Worm (Caenorhabditis elegans) whole organism, young adult: Measurements from ENCODE around the gene sra-39.

ENCODE experiments used
- attf-6 ChIP-seq: fragments of 200-800 bp; sonication (Bioruptor generic); IDR thresholded peaks from 2 replicates; pipeline ENCODE4 v1.3.6; 2022; ENCODE audit warnings: missing genetic modification reagents, missing genetic modification characterization, missing compliant biosample characterization
- ceh-91 ChIP-seq: fragments of 200-800 bp; sonication (Bioruptor generic); IDR thresholded peaks from 2 replicates; pipeline ENCODE4 v1.3.6; 2022; ENCODE audit warnings: missing genetic modification reagents, missing genetic modification characterization, missing compliant biosample characterization
- ekl-4 ChIP-seq: fragments of 200-800 bp; sonication (Bioruptor generic); IDR thresholded peaks from 2 replicates; pipeline ENCODE4 v1.3.6; 2022; ENCODE audit warnings: missing genetic modification reagents, missing genetic modification characterization, missing compliant biosample characterization
- ets-4 ChIP-seq: fragments of 200-800 bp; sonication (Bioruptor generic); optimal IDR thresholded peaks from 2 replicates; lab custom pipeline; 2018; ENCODE audit warnings: mild to moderate bottlenecking, missing genetic modification characterization, missing compliant biosample characterization
- nfya-2 ChIP-seq: fragments of 200-800 bp; sonication (Bioruptor generic); IDR thresholded peaks from 2 replicates; pipeline ENCODE4 v1.3.6; 2022; ENCODE audit warnings: missing genetic modification reagents, missing genetic modification characterization, missing compliant biosample characterization
- ztf-22 ChIP-seq: fragments of 200-800 bp; sonication (Bioruptor generic); optimal IDR thresholded peaks from 2 replicates; lab custom pipeline; 2018; ENCODE audit warnings: mild to moderate bottlenecking, missing genetic modification characterization, moderate library complexity, missing compliant biosample characterization
- ztf-3 ChIP-seq: fragments of 200-800 bp; sonication (Bioruptor generic); optimal IDR thresholded peaks from 2 replicates; lab custom pipeline; 2018; ENCODE audit warnings: mild to moderate bottlenecking, missing genetic modification characterization, missing compliant biosample characterization

ce11 chrX:13920374-13920986 lies 17.3 kb upstream of the sra-39 start:
- TF ChIP-seq attf-6 (GFP tag; lab: Robert Waterston, UW) (no peak), ztf-22 (GFP tag; lab: Kevin White, UChicago) (no peak), nfya-2 (GFP tag; lab: Robert Waterston, UW) (no peak), ekl-4 (no peak), ceh-91 (no peak), ets-4 (no peak), ztf-3 (GFP tag; lab: Kevin White, UChicago) (no peak)
